Fruit fly (Drosophila melanogaster) S2 (cell line): ENCODE results near the gene CG15927.

ENCODE experiments used
- CG8478 ChIP-seq: fragments of >200 bp; optimal IDR thresholded peaks from 2 replicates; lab custom pipeline; 2018
- CTCF ChIP-seq, 2 experiments: fragments of >200 bp; optimal IDR thresholded peaks; 2 replicates each; lab custom pipeline; 2018

CG15927 gene

dm6 chrX:12454358-12454757, at the start of gene CG15927:
Gene CG15927, plus strand, starts transcription at chrX:12454729.
- TF ChIP-seq CTCF (optimal IDR thresholded peaks at IDR 0.05; lab: Kevin White, UChicago) (no peak), CG8478 (no peak)

dm6 chrX:12408377-12408911, 46.1 kb upstream of the CG15927 start, which contains the start of the genes CG32651 and CG2574:
Gene CG32651, minus strand, starts transcription at chrX:12408477.
Gene CG2574, plus strand, starts transcription at chrX:12408861.
- no peak for TF ChIP-seq CTCF (optimal IDR thresholded peaks at IDR 0.05; lab: Kevin White, UChicago)
- no peak for TF ChIP-seq CG8478

dm6 chrX:12431466-12431865, 23.1 kb upstream of the CG15927 start:
- TF ChIP-seq CG8478 (no peak), CTCF (optimal IDR thresholded peaks at IDR 0.05; lab: Kevin White, UChicago) (no peak)

dm6 chrX:12431924-12432323, 22.6 kb upstream of the CG15927 start, which contains the start of gene Pkcdelta:
Gene Pkcdelta, plus strand, starts transcription at chrX:12432224.
- TF ChIP-seq CTCF (optimal IDR thresholded peaks at IDR 0.05; lab: Kevin White, UChicago) (no peak), CG8478 (no peak)

dm6 chrX:12434604-12435003, 19.9 kb upstream of the CG15927 start:
- TF ChIP-seq CG8478 (no peak), CTCF (optimal IDR thresholded peaks at IDR 0.05; lab: Kevin White, UChicago) (no peak)

- TF ChIP-seq CTCF (optimal IDR thresholded peaks at IDR 0.05; lab: Kevin White, UChicago) (no peak), CG8478 (no peak)
Observed at dm6 chrX:12437099-12437498, 17.4 kb upstream of the CG15927 start.

- TF ChIP-seq CG8478 (no peak), CTCF (optimal IDR thresholded peaks at IDR 0.05; lab: Kevin White, UChicago) (no peak)
Observed at dm6 chrX:12447874-12448273, 6.7 kb upstream of the CG15927 start.

- TF ChIP-seq CTCF (optimal IDR thresholded peaks at IDR 0.05; lab: Kevin White, UChicago) (no peak), CG8478 (no peak)
Observed at dm6 chrX:12453704-12454103, 825 bp upstream of the CG15927 start.

dm6 chrX:12455891-12456290, 1.4 kb downstream of the CG15927 start:
- TF ChIP-seq CTCF (optimal IDR thresholded peaks at IDR 0.05; lab: Kevin White, UChicago) = no peak
- no peak for TF ChIP-seq CG8478

- TF ChIP-seq CG8478 = no peak
- TF ChIP-seq CTCF (optimal IDR thresholded peaks at IDR 0.05; lab: Kevin White, UChicago) = no peak
Observed at dm6 chrX:12457713-12458233, 3.2 kb downstream of the CG15927 start, which contains the start of gene CG15731. Gene CG15731, minus strand, starts transcription at chrX:12457763.

- TF ChIP-seq CG8478 (no peak), CTCF (optimal IDR thresholded peaks at IDR 0.05; lab: Kevin White, UChicago) (no peak)
Observed at dm6 chrX:12462216-12462615, 7.7 kb downstream of the CG15927 start.

dm6 chrX:12462936-12463558, 8.5 kb downstream of the CG15927 start, which contains the start of the genes Rab40 and CG42258:
Gene Rab40, minus strand, starts transcription at chrX:12463112.
Gene CG42258, plus strand, starts transcription at chrX:12463528.
- TF ChIP-seq CTCF (optimal IDR thresholded peaks at IDR 0.05; lab: Kevin White, UChicago) (no peak), CG8478 (no peak)

- TF ChIP-seq CG8478 (no peak), CTCF (optimal IDR thresholded peaks at IDR 0.05; lab: Kevin White, UChicago) (no peak)
Observed at dm6 chrX:12463560-12463959, 9.0 kb downstream of the CG15927 start.

- TF ChIP-seq CTCF (optimal IDR thresholded peaks at IDR 0.05; lab: Kevin White, UChicago) (no peak), CG8478 (no peak)
Observed at dm6 chrX:12465316-12465715, 10.8 kb downstream of the CG15927 start.

dm6 chrX:12466541-12467240, 12.2 kb downstream of the CG15927 start:
- TF ChIP-seq CTCF (optimal IDR thresholded peaks at IDR 0.05; lab: Kevin White, UChicago) (no peak), CG8478 (no peak)

- TF ChIP-seq CTCF (optimal IDR thresholded peaks at IDR 0.05; lab: Kevin White, UChicago) (no peak), CG8478 (no peak)
Observed at dm6 chrX:12467241-12467597, 12.7 kb downstream of the CG15927 start.
